Worm (Caenorhabditis elegans) whole organism, young adult: Measurements from ENCODE around the gene C37C3.10.

Source experiments
- B0336.3 ChIP-seq: fragments of 200-800 bp; sonication (Bioruptor generic); IDR thresholded peaks from 2 replicates; pipeline ENCODE4 v1.3.6; 2022; ENCODE audit warnings: missing genetic modification characterization, missing compliant biosample characterization
- C17E4.6 ChIP-seq: fragments of 200-800 bp; sonication (Bioruptor generic); IDR thresholded peaks from 2 replicates; pipeline ENCODE4 v1.3.6; 2022; ENCODE audit warnings: missing genetic modification reagents, missing genetic modification characterization, missing compliant biosample characterization
- F52B5.7 ChIP-seq: sonication (generic microtip); optimal IDR thresholded peaks from 2 replicates; lab custom pipeline; 2016; ENCODE audit warnings: mild to moderate bottlenecking, missing genetic modification characterization, missing compliant biosample characterization
- K12H6.12 ChIP-seq: fragments of 200-800 bp; sonication (Bioruptor generic); optimal IDR thresholded peaks from 2 replicates; lab custom pipeline; 2018; ENCODE audit warnings: mild to moderate bottlenecking, missing genetic modification characterization, missing compliant biosample characterization
- T26A5.8 ChIP-seq: sonication (generic microtip); optimal IDR thresholded peaks from 2 replicates; lab custom pipeline; 2016; ENCODE audit warnings: missing genetic modification characterization, missing compliant biosample characterization
- Y53F4B.3 ChIP-seq: fragments of 200-800 bp; sonication (Bioruptor generic); IDR thresholded peaks from 2 replicates; pipeline ENCODE4 v1.3.6; 2022; ENCODE audit warnings: missing genetic modification reagents, missing genetic modification characterization, missing compliant biosample characterization
- Y53G8AR.9 ChIP-seq: fragments of 200-800 bp; sonication (Bioruptor generic); conservative IDR thresholded peaks from 2 replicates; pipeline ENCODE4 v1.3.6; 2022; ENCODE audit warnings: missing genetic modification reagents, missing genetic modification characterization, missing compliant biosample characterization
- Y95B8A.8 ChIP-seq: fragments of 200-800 bp; sonication (Bioruptor generic); IDR thresholded peaks from 2 replicates; pipeline ENCODE4 v1.3.6; 2022; ENCODE audit warnings: missing genetic modification reagents, missing genetic modification characterization, missing compliant biosample characterization
- akir-1 ChIP-seq: fragments of 200-800 bp; sonication (Bioruptor generic); optimal IDR thresholded peaks from 2 replicates; lab custom pipeline; 2018; ENCODE audit warnings: mild to moderate bottlenecking, missing genetic modification characterization, moderate library complexity, missing compliant biosample characterization
- atf-7 ChIP-seq: sonication (generic microtip); optimal IDR thresholded peaks from 2 replicates; lab custom pipeline; 2017; ENCODE audit warnings: mild to moderate bottlenecking, missing genetic modification characterization, missing compliant biosample characterization
- attf-6 ChIP-seq: fragments of 200-800 bp; sonication (Bioruptor generic); IDR thresholded peaks from 2 replicates; pipeline ENCODE4 v1.3.6; 2022; ENCODE audit warnings: missing genetic modification reagents, missing genetic modification characterization, missing compliant biosample characterization
- ccch-3 ChIP-seq: fragments of 200-800 bp; sonication (Bioruptor generic); optimal IDR thresholded peaks from 2 replicates; lab custom pipeline; 2018; ENCODE audit warnings: mild to moderate bottlenecking, missing genetic modification characterization, missing compliant biosample characterization
- cebp-1 ChIP-seq, 2 experiments: fragments of 200-800 bp in 1 of 2; sonication (Bioruptor generic) in 1 of 2; sonication (generic microtip) in 1 of 2; IDR thresholded peaks in 1 of 2; optimal IDR thresholded peaks in 1 of 2; 2 replicates each; pipeline versions ENCODE4 v1.3.6 to Lab custom; 2017 to 2022; ENCODE audit warnings: missing compliant biosample characterization in 2 of 2, missing genetic modification characterization in 2 of 2, mild to moderate bottlenecking in 1 of 2, missing genetic modification reagents in 1 of 2, moderate library complexity in 1 of 2
- cebp-2 ChIP-seq: fragments of 200-800 bp; sonication (Bioruptor generic); IDR thresholded peaks from 2 replicates; pipeline ENCODE4 v1.3.6; 2022; ENCODE audit warnings: missing genetic modification characterization, missing compliant biosample characterization
- ceh-27 ChIP-seq: fragments of 200-800 bp; sonication (Bioruptor generic); optimal IDR thresholded peaks from 2 replicates; lab custom pipeline; 2018; ENCODE audit warnings: mild to moderate bottlenecking, missing genetic modification characterization, moderate library complexity, missing compliant biosample characterization
- ceh-91 ChIP-seq: fragments of 200-800 bp; sonication (Bioruptor generic); IDR thresholded peaks from 2 replicates; pipeline ENCODE4 v1.3.6; 2022; ENCODE audit warnings: missing genetic modification reagents, missing genetic modification characterization, missing compliant biosample characterization
- die-1 ChIP-seq: sonication (generic microtip); optimal IDR thresholded peaks from 2 replicates; lab custom pipeline; 2016; ENCODE audit warnings: missing genotype, mild to moderate bottlenecking, missing genetic modification characterization, missing compliant biosample characterization
- dpff-1 ChIP-seq: sonication (generic microtip); optimal IDR thresholded peaks from 2 replicates; lab custom pipeline; 2017; ENCODE audit warnings: mild to moderate bottlenecking, missing genetic modification characterization, missing compliant biosample characterization
- dpl-1 ChIP-seq: fragments of 150-350 bp; optimal IDR thresholded peaks from 2 replicates; lab custom pipeline; 2014; ENCODE audit warnings: missing biosample characterization, missing genetic modification reagents, missing genetic modification characterization
- egl-44 ChIP-seq: fragments of 200-800 bp; sonication (Bioruptor generic); IDR thresholded peaks from 2 replicates; pipeline ENCODE4 v1.3.6; 2022; ENCODE audit warnings: missing genetic modification reagents, missing genetic modification characterization, missing compliant biosample characterization
- gei-17 ChIP-seq: fragments of 200-800 bp; sonication (Bioruptor generic); optimal IDR thresholded peaks from 2 replicates; lab custom pipeline; 2018; ENCODE audit warnings: mild to moderate bottlenecking, missing genetic modification characterization, missing compliant biosample characterization
- hlh-12 ChIP-seq: sonication (generic microtip); optimal IDR thresholded peaks from 2 replicates; lab custom pipeline; 2016; ENCODE audit warnings: missing genetic modification characterization, missing compliant biosample characterization
- hmg-1.2 ChIP-seq: fragments of 200-800 bp; sonication (Bioruptor generic); IDR thresholded peaks from 2 replicates; pipeline ENCODE4 v1.3.6; 2022; ENCODE audit warnings: missing genetic modification reagents, missing genetic modification characterization, missing compliant biosample characterization
- let-607 ChIP-seq, 2 experiments: fragments of 200-800 bp in 1 of 2; sonication (Bioruptor generic) in 1 of 2; sonication (generic microtip) in 1 of 2; optimal IDR thresholded peaks; 2 replicates each; lab custom pipeline; 2016 to 2018; ENCODE audit warnings: mild to moderate bottlenecking in 2 of 2, missing compliant biosample characterization in 2 of 2, missing genetic modification characterization in 2 of 2, moderate library complexity in 2 of 2, missing genotype in 1 of 2
- lin-40 ChIP-seq: sonication (generic microtip); optimal IDR thresholded peaks from 2 replicates; lab custom pipeline; 2016; ENCODE audit warnings: missing genetic modification characterization, mild to moderate bottlenecking, missing compliant biosample characterization, missing genotype, missing genetic modification reagents
- lir-1 ChIP-seq: fragments of 200-800 bp; sonication (Bioruptor generic); conservative IDR thresholded peaks from 2 replicates; pipeline ENCODE4 v1.3.6; 2022; ENCODE audit warnings: missing genetic modification reagents, missing genetic modification characterization, missing compliant biosample characterization
- lsl-1 ChIP-seq: fragments of 200-800 bp; sonication (Bioruptor generic); optimal IDR thresholded peaks from 2 replicates; lab custom pipeline; 2018; ENCODE audit warnings: mild to moderate bottlenecking, missing genetic modification characterization, moderate library complexity, missing compliant biosample characterization
- lsy-27 ChIP-seq: sonication (generic microtip); optimal IDR thresholded peaks from 2 replicates; lab custom pipeline; 2017; ENCODE audit warnings: missing genetic modification characterization, mild to moderate bottlenecking, missing compliant biosample characterization, antibody characterized with exemption, missing genotype, borderline replicate concordance; ENCODE audit not compliant: insufficient read depth
- mcd-1 ChIP-seq: fragments of 200-800 bp; sonication (Bioruptor generic); IDR thresholded peaks from 2 replicates; pipeline ENCODE4 v1.3.6; 2022; ENCODE audit warnings: missing genetic modification reagents, missing genetic modification characterization, missing compliant biosample characterization
- mel-28 ChIP-seq: sonication (generic microtip); optimal IDR thresholded peaks from 2 replicates; lab custom pipeline; 2016; ENCODE audit warnings: borderline replicate concordance, mild to moderate bottlenecking, missing genetic modification characterization, missing compliant biosample characterization
- mxl-1 ChIP-seq: sonication (generic microtip); optimal IDR thresholded peaks from 2 replicates; lab custom pipeline; 2016; ENCODE audit warnings: missing genetic modification characterization, missing compliant biosample characterization
- nfya-2 ChIP-seq: fragments of 200-800 bp; sonication (Bioruptor generic); IDR thresholded peaks from 2 replicates; pipeline ENCODE4 v1.3.6; 2022; ENCODE audit warnings: missing genetic modification reagents, missing genetic modification characterization, missing compliant biosample characterization
- nfyb-1 ChIP-seq: fragments of 200-800 bp; sonication (Bioruptor generic); IDR thresholded peaks from 2 replicates; pipeline ENCODE4 v1.3.6; 2022; ENCODE audit warnings: missing genetic modification reagents, missing genetic modification characterization, missing compliant biosample characterization
- nhr-179 ChIP-seq: sonication (generic microtip); optimal IDR thresholded peaks from 2 replicates; lab custom pipeline; 2016; ENCODE audit warnings: mild to moderate bottlenecking, missing genetic modification characterization, missing compliant biosample characterization
- pbrm-1 ChIP-seq: fragments of 200-800 bp; sonication (Bioruptor generic); IDR thresholded peaks from 2 replicates; pipeline ENCODE4 v1.3.6; 2022; ENCODE audit warnings: missing genetic modification reagents, missing genetic modification characterization, missing compliant biosample characterization
- pha-4 ChIP-seq: fragments of 150-350 bp; sonication (generic microtip); optimal IDR thresholded peaks from 2 replicates; lab custom pipeline; 2014; ENCODE audit warnings: missing biosample characterization, missing genetic modification reagents, missing genetic modification characterization
- snpc-1.3 ChIP-seq: sonication (generic microtip); optimal IDR thresholded peaks from 2 replicates; lab custom pipeline; 2017; ENCODE audit warnings: missing genetic modification characterization, mild to moderate bottlenecking, missing compliant biosample characterization, antibody characterized with exemption, moderate library complexity, missing genotype, missing genetic modification reagents; ENCODE audit not compliant: insufficient read depth
- snpc-4 ChIP-seq, 5 experiments: fragments of 150-350 bp in 1 of 5; sonication (generic microtip) in 4 of 5; optimal IDR thresholded peaks; 2 replicates each; lab custom pipeline; 2014 to 2018; ENCODE audit warnings: missing genetic modification characterization in 5 of 5, missing biosample characterization in 3 of 5, antibody characterized with exemption in 2 of 5, mild to moderate bottlenecking in 2 of 5, missing compliant biosample characterization in 2 of 5, missing genotype in 2 of 5, moderate library complexity in 2 of 5, missing genetic modification reagents in 1 of 5
- tbp1 ChIP-seq: fragments of 200-800 bp; sonication (Bioruptor generic); optimal IDR thresholded peaks from 2 replicates; lab custom pipeline; 2018; ENCODE audit warnings: mild to moderate bottlenecking, missing genetic modification characterization, missing compliant biosample characterization
- tbx-9 ChIP-seq: sonication (generic microtip); optimal IDR thresholded peaks from 2 replicates; lab custom pipeline; 2016; ENCODE audit warnings: borderline replicate concordance, missing genetic modification characterization, inconsistent platforms, missing compliant biosample characterization
- unc-62 ChIP-seq: fragments of 150-350 bp; optimal IDR thresholded peaks from 2 replicates; lab custom pipeline; 2014; ENCODE audit warnings: missing biosample characterization, missing genetic modification reagents, missing genetic modification characterization
- xnd-1 ChIP-seq: sonication (generic microtip); optimal IDR thresholded peaks from 2 replicates; lab custom pipeline; 2016; ENCODE audit warnings: missing genotype, missing genetic modification reagents, missing genetic modification characterization, missing compliant biosample characterization
- zfh-2 ChIP-seq: fragments of 200-800 bp; sonication (Bioruptor generic); conservative IDR thresholded peaks from 2 replicates; pipeline ENCODE4 v1.3.6; 2022; ENCODE audit warnings: missing genetic modification reagents, missing genetic modification characterization, missing compliant biosample characterization
- ztf-18 ChIP-seq: sonication (generic microtip); optimal IDR thresholded peaks from 2 replicates; lab custom pipeline; 2016; ENCODE audit warnings: missing genotype, mild to moderate bottlenecking, missing genetic modification characterization, missing compliant biosample characterization
- ztf-26 ChIP-seq: sonication (generic microtip); optimal IDR thresholded peaks from 2 replicates; lab custom pipeline; 2017; ENCODE audit warnings: missing genetic modification characterization, missing compliant biosample characterization
- ztf-28 ChIP-seq: fragments of 200-800 bp; sonication (Bioruptor generic); IDR thresholded peaks from 2 replicates; pipeline ENCODE4 v1.3.6; 2022; ENCODE audit warnings: missing genetic modification reagents, missing genetic modification characterization, missing compliant biosample characterization
- ztf-3 ChIP-seq: fragments of 200-800 bp; sonication (Bioruptor generic); optimal IDR thresholded peaks from 2 replicates; lab custom pipeline; 2018; ENCODE audit warnings: mild to moderate bottlenecking, missing genetic modification characterization, missing compliant biosample characterization

C37C3.10 gene

ce11 chrV:7854603-7855002, 8.3 kb downstream of the C37C3.10 start, which contains the start of the genes C37C3.9 and C37C3.18:
C37C3.9 (minus strand) TSS chrV:7854700.
C37C3.18 (plus strand) TSS chrV:7854993.
- no peak for TF ChIP-seq ztf-18 (tag; lab: Kevin White, UChicago)
- no peak for TF ChIP-seq pha-4 (tag; lab: Kevin White, UChicago)
- TF ChIP-seq akir-1 = peak; percentile 50
- TF ChIP-seq K12H6.12 (tag; lab: Kevin White, UChicago) = peak; percentile 62
- TF ChIP-seq nfya-2 (GFP tag; lab: Robert Waterston, UW) = no peak
- no peak for TF ChIP-seq T26A5.8 (tag; lab: Kevin White, UChicago)
- TF ChIP-seq nhr-179 (tag; lab: Kevin White, UChicago) = no peak
- TF ChIP-seq lin-40 (tag; lab: Kevin White, UChicago) = peak; percentile 48
- peak; percentile 73 to 90 for TF ChIP-seq let-607 (tag; optimal IDR thresholded peaks at IDR 0.05; lab: Kevin White, UChicago)
- TF ChIP-seq ceh-27 (GFP tag; lab: Kevin White, UChicago) = peak; percentile 75
- no peak for TF ChIP-seq hlh-12 (tag; lab: Kevin White, UChicago)
- TF ChIP-seq Y95B8A.8 (GFP tag; lab: Robert Waterston, UW) = 0 out of 2 replicates have a peak, but pooled peaks have one; percentile 6
- TF ChIP-seq mel-28 (tag; lab: Kevin White, UChicago) = peak; percentile 27
- no peak for TF ChIP-seq xnd-1 (tag; lab: Kevin White, UChicago)
- TF ChIP-seq pbrm-1 = peak; percentile 54; the same call in 1 of the 2 replicates
- TF ChIP-seq F52B5.7 (tag; lab: Kevin White, UChicago) = no peak
- TF ChIP-seq tbp1 (GFP tag; lab: Kevin White, UChicago) = peak; percentile 26
- TF ChIP-seq mcd-1 (GFP tag; lab: Robert Waterston, UW) = peak; percentile 44; the same call in 1 of the 2 replicates
- TF ChIP-seq tbx-9 = no peak
- no peak for TF ChIP-seq die-1 (tag; lab: Kevin White, UChicago)
- no peak for TF ChIP-seq attf-6 (GFP tag; lab: Robert Waterston, UW)
- TF ChIP-seq ztf-28 (GFP tag; lab: Robert Waterston, UW) = no peak
- no peak for TF ChIP-seq snpc-4 (GFP tag; optimal IDR thresholded peaks at IDR 0.05; lab: Kevin White, UChicago)
- peak; percentile 72 to 79 (median 76) for TF ChIP-seq snpc-4 (tag; optimal IDR thresholded peaks at IDR 0.05; lab: Kevin White, UChicago)
- peak; percentile 86 for TF ChIP-seq nfyb-1 (GFP tag; lab: Robert Waterston, UW)
- no peak for TF ChIP-seq ztf-26 (tag; lab: Kevin White, UChicago)
- TF ChIP-seq lir-1 (GFP tag; lab: Robert Waterston, UW) = no peak
- TF ChIP-seq C17E4.6 (GFP tag; lab: Robert Waterston, UW) = no peak
- TF ChIP-seq egl-44 = no peak
- TF ChIP-seq atf-7 = peak; percentile 91
- TF ChIP-seq ztf-3 (GFP tag; lab: Kevin White, UChicago) = no peak
- no peak for TF ChIP-seq unc-62
- no peak for TF ChIP-seq lsl-1 (GFP tag; lab: Kevin White, UChicago)
- peak; percentile 96 for TF ChIP-seq hmg-1.2
- TF ChIP-seq ceh-91 = no peak
- no peak for TF ChIP-seq cebp-2 (GFP tag; lab: Robert Waterston, UW)
- no peak for TF ChIP-seq gei-17 (GFP tag; lab: Kevin White, UChicago)
- TF ChIP-seq Y53F4B.3 (GFP tag; lab: Robert Waterston, UW) = no peak
- TF ChIP-seq zfh-2 (GFP tag; lab: Robert Waterston, UW) = peak; percentile 93
- TF ChIP-seq snpc-1.3 (tag; lab: Kevin White, UChicago) = no peak
- peak; percentile 70; the same call in 1 of the 2 replicates for TF ChIP-seq B0336.3 (GFP tag; lab: Robert Waterston, UW)
- TF ChIP-seq dpff-1 (tag; lab: Kevin White, UChicago) = no peak
- TF ChIP-seq Y53G8AR.9 (GFP tag; lab: Robert Waterston, UW) = 0 out of 2 replicates have a peak, but pooled peaks have one; percentile 11
- peak; percentile 90 for TF ChIP-seq cebp-1 (GFP tag; IDR thresholded peaks at IDR 0.05; lab: Robert Waterston, UW)
- TF ChIP-seq cebp-1 (tag; optimal IDR thresholded peaks at IDR 0.05; lab: Kevin White, UChicago) = peak; percentile 97
- TF ChIP-seq dpl-1 (GFP tag; lab: Kevin White, UChicago) = no peak
- TF ChIP-seq mxl-1 (tag; lab: Kevin White, UChicago) = no peak
- no peak for TF ChIP-seq ccch-3 (GFP tag; lab: Kevin White, UChicago)
- TF ChIP-seq lsy-27 (tag; lab: Kevin White, UChicago) = no peak
